Fruit fly (Drosophila melanogaster) whole organism, embryonic: ENCODE results near the gene CG10300.

Experiments used
- BEAF-32 ChIP-seq: fragments of 200-800 bp; sonication (Bioruptor generic); optimal IDR thresholded peaks from 3 replicates; lab custom pipeline; 2017; ENCODE audit warnings: missing biosample characterization, missing genetic modification characterization, mild to moderate bottlenecking, moderate library complexity, missing genetic modification reagents
- CG10321 ChIP-seq: fragments of 200-800 bp; sonication (Bioruptor generic); IDR thresholded peaks from 2 replicates; pipeline ENCODE4 v1.3.6; 2022; ENCODE audit warnings: missing biosample characterization, missing genetic modification characterization
- CG11085 ChIP-seq: fragments of 200-800 bp; sonication (Bioruptor generic); IDR thresholded peaks from 2 replicates; pipeline ENCODE4 v1.3.6; 2022; ENCODE audit warnings: missing biosample characterization, missing genetic modification characterization
- CG11504 ChIP-seq: fragments of 200-800 bp; sonication (Bioruptor generic); optimal IDR thresholded peaks from 3 replicates; lab custom pipeline; 2019; ENCODE audit warnings: missing biosample characterization, mild to moderate bottlenecking, missing genetic modification characterization, moderate library complexity
- CG12236 ChIP-seq: fragments of 200-800 bp; sonication (Bioruptor generic); optimal IDR thresholded peaks from 2 replicates; lab custom pipeline; 2016; ENCODE audit warnings: missing biosample characterization, missing genetic modification characterization
- CG13894 ChIP-seq: fragments of 200-800 bp; sonication (Bioruptor generic); optimal IDR thresholded peaks from 3 replicates; lab custom pipeline; 2018; ENCODE audit warnings: missing biosample characterization, mild to moderate bottlenecking, missing genetic modification characterization, moderate library complexity
- CG14667 ChIP-seq: fragments of 200-800 bp; sonication (Bioruptor generic); IDR thresholded peaks from 2 replicates; pipeline ENCODE4 v1.3.6; 2022; ENCODE audit warnings: missing biosample characterization, missing genetic modification characterization
- CG14965 ChIP-seq: fragments of 200-800 bp; sonication (Bioruptor generic); optimal IDR thresholded peaks from 2 replicates; lab custom pipeline; 2016; ENCODE audit warnings: missing biosample characterization, missing genetic modification characterization, borderline replicate concordance
- CG15269 ChIP-seq: fragments of 200-800 bp; sonication (Bioruptor generic); optimal IDR thresholded peaks from 2 replicates; lab custom pipeline; 2018; ENCODE audit warnings: missing biosample characterization, mild to moderate bottlenecking, missing genetic modification characterization, moderate library complexity
- CG1602 ChIP-seq: fragments of 200-800 bp; sonication (Bioruptor generic); optimal IDR thresholded peaks from 3 replicates; lab custom pipeline; 2016; ENCODE audit warnings: missing biosample characterization, missing genetic modification characterization
- CG18011 ChIP-seq: fragments of 200-800 bp; sonication (Bioruptor generic); optimal IDR thresholded peaks from 2 replicates; lab custom pipeline; 2017; ENCODE audit warnings: missing biosample characterization, missing genetic modification characterization, mild to moderate bottlenecking, moderate library complexity, missing genotype
- CG2116 ChIP-seq: fragments of 200-800 bp; sonication (Bioruptor generic); optimal IDR thresholded peaks from 3 replicates; lab custom pipeline; 2018; ENCODE audit warnings: missing biosample characterization, mild to moderate bottlenecking, missing genetic modification characterization
- CG2129 ChIP-seq: fragments of 200-800 bp; sonication (Bioruptor generic); IDR thresholded peaks from 2 replicates; pipeline ENCODE4 v1.3.6; 2022; ENCODE audit warnings: missing biosample characterization, missing genetic modification characterization; ENCODE audit not compliant: partially characterized antibody
- CG31388 ChIP-seq: fragments of 200-800 bp; sonication (Bioruptor generic); optimal IDR thresholded peaks from 2 replicates; lab custom pipeline; 2016; ENCODE audit warnings: missing biosample characterization, missing genetic modification characterization
- CG32772 ChIP-seq: fragments of 200-800 bp; sonication (Bioruptor generic); IDR thresholded peaks from 2 replicates; pipeline ENCODE4 v1.3.6; 2022; ENCODE audit warnings: missing biosample characterization, missing genetic modification characterization
- CG34422 ChIP-seq: fragments of 200-800 bp; sonication (Bioruptor generic); IDR thresholded peaks from 3 replicates; pipeline ENCODE4 v1.3.6; 2022; ENCODE audit warnings: missing biosample characterization, missing genetic modification characterization
- CG3726 ChIP-seq: fragments of 200-800 bp; sonication (Bioruptor generic); IDR thresholded peaks from 3 replicates; pipeline ENCODE4, ENCODE4 v1.3.6; 2022; ENCODE audit warnings: missing biosample characterization, missing genetic modification characterization
- CG3847 ChIP-seq: fragments of 200-800 bp; sonication (Bioruptor generic); IDR thresholded peaks from 2 replicates; pipeline ENCODE4 v1.3.6; 2022; ENCODE audit warnings: missing biosample characterization, missing genetic modification characterization
- CG4820 ChIP-seq: fragments of 200-800 bp; sonication (Bioruptor generic); optimal IDR thresholded peaks from 3 replicates; lab custom pipeline; 2016; ENCODE audit warnings: missing biosample characterization, missing genetic modification characterization
- CG7963 ChIP-seq: fragments of 200-800 bp; sonication (Bioruptor generic); IDR thresholded peaks from 3 replicates; pipeline ENCODE4 v1.3.6; 2022; ENCODE audit warnings: missing biosample characterization, missing genetic modification characterization; ENCODE audit not compliant: partially characterized antibody
- Doc3 ChIP-seq: fragments of 200-800 bp; sonication (Bioruptor generic); IDR thresholded peaks from 3 replicates; pipeline ENCODE4 v1.3.6; 2022; ENCODE audit warnings: missing biosample characterization, missing genetic modification characterization; ENCODE audit not compliant: partially characterized antibody
- Dp ChIP-seq: fragments of 200-800 bp; sonication (Bioruptor generic); optimal IDR thresholded peaks from 2 replicates; lab custom pipeline; 2018; ENCODE audit warnings: missing biosample characterization, mild to moderate bottlenecking, missing genetic modification characterization, moderate library complexity
- Fer1 ChIP-seq: fragments of 200-800 bp; sonication (Bioruptor generic); optimal IDR thresholded peaks from 2 replicates; lab custom pipeline; 2017; ENCODE audit warnings: missing biosample characterization, mild to moderate bottlenecking, missing genetic modification characterization
- Jarid2 ChIP-seq: fragments of 200-800 bp; sonication (Bioruptor generic); optimal IDR thresholded peaks from 3 replicates; lab custom pipeline; 2017; ENCODE audit warnings: mild to moderate bottlenecking, missing biosample characterization, missing genetic modification reagents, missing genetic modification characterization
- Mad ChIP-seq: fragments of 200-800 bp; sonication (Bioruptor generic); optimal IDR thresholded peaks from 2 replicates; lab custom pipeline; 2016; ENCODE audit warnings: missing biosample characterization, missing genetic modification characterization
- Sox102F ChIP-seq: fragments of 200-800 bp; sonication (Bioruptor generic); optimal IDR thresholded peaks from 2 replicates; lab custom pipeline; 2018; ENCODE audit warnings: missing biosample characterization, mild to moderate bottlenecking, missing genetic modification characterization, moderate library complexity
- Spps ChIP-seq: fragments of 200-800 bp; sonication (Bioruptor generic); optimal IDR thresholded peaks from 2 replicates; lab custom pipeline; 2018; ENCODE audit warnings: missing biosample characterization, mild to moderate bottlenecking, missing genetic modification characterization
- Stat92E ChIP-seq, 3 experiments: fragments of >200 bp in 2 of 3; fragments of 200-800 bp in 1 of 3; sonication (Bioruptor generic) in 1 of 3; optimal IDR thresholded peaks; 2 replicates each; lab custom pipeline; 2017 to 2019; ENCODE audit warnings: missing biosample characterization in 3 of 3, missing genetic modification characterization in 3 of 3, mild to moderate bottlenecking in 1 of 3, moderate library complexity in 1 of 3
- TFAM ChIP-seq: fragments of 200-800 bp; sonication (Bioruptor generic); optimal IDR thresholded peaks from 2 replicates; lab custom pipeline; 2017; ENCODE audit warnings: missing biosample characterization, missing genetic modification characterization, inconsistent platforms
- abd-A ChIP-seq: fragments of 200-800 bp; sonication (Bioruptor generic); optimal IDR thresholded peaks from 3 replicates; lab custom pipeline; 2019; ENCODE audit warnings: missing biosample characterization, mild to moderate bottlenecking, missing genetic modification characterization, moderate library complexity
- amos ChIP-seq: fragments of 200-800 bp; sonication (Bioruptor generic); IDR thresholded peaks from 2 replicates; pipeline ENCODE4 v1.3.6; 2022; ENCODE audit warnings: missing biosample characterization, missing genetic modification characterization; ENCODE audit not compliant: partially characterized antibody
- ase ChIP-seq: fragments of 200-800 bp; sonication (Bioruptor generic); IDR thresholded peaks from 3 replicates; pipeline ENCODE4 v1.3.6; 2022; ENCODE audit warnings: missing biosample characterization, missing genetic modification characterization
- corto ChIP-seq: fragments of 200-800 bp; sonication (Bioruptor generic); optimal IDR thresholded peaks from 2 replicates; lab custom pipeline; 2016; ENCODE audit warnings: missing biosample characterization, mild to moderate bottlenecking, missing genetic modification characterization, moderate library complexity
- fd64A ChIP-seq: fragments of 200-800 bp; sonication (Bioruptor generic); optimal IDR thresholded peaks from 3 replicates; lab custom pipeline; 2018; ENCODE audit warnings: missing biosample characterization, mild to moderate bottlenecking, missing genetic modification characterization
- fu2 ChIP-seq: fragments of 200-800 bp; sonication (Bioruptor generic); optimal IDR thresholded peaks from 2 replicates; lab custom pipeline; 2016; ENCODE audit warnings: missing biosample characterization, missing genetic modification characterization
- gcm ChIP-seq: fragments of 200-800 bp; sonication (Bioruptor generic); optimal IDR thresholded peaks from 2 replicates; lab custom pipeline; 2019; ENCODE audit warnings: missing biosample characterization, mild to moderate bottlenecking, missing genetic modification characterization, moderate library complexity
- gfzf ChIP-seq: fragments of 200-800 bp; sonication (Bioruptor generic); optimal IDR thresholded peaks from 2 replicates; lab custom pipeline; 2016; ENCODE audit warnings: missing biosample characterization, mild to moderate bottlenecking, missing genetic modification characterization, moderate library complexity
- insv ChIP-seq, 2 experiments: fragments of 200-800 bp; sonication (Bioruptor generic); optimal IDR thresholded peaks; 3 replicates each; lab custom pipeline; 2016 to 2018; ENCODE audit warnings: missing biosample characterization in 2 of 2, missing genetic modification characterization in 2 of 2
- kay ChIP-seq: fragments of 200-800 bp; sonication (Bioruptor generic); optimal IDR thresholded peaks from 2 replicates; lab custom pipeline; 2016; ENCODE audit warnings: missing biosample characterization, missing genetic modification characterization
- klu ChIP-seq: fragments of 200-800 bp; sonication (Bioruptor generic); IDR thresholded peaks from 2 replicates; pipeline ENCODE4 v1.3.6; 2022; ENCODE audit warnings: missing biosample characterization, missing genetic modification characterization
- nau ChIP-seq: fragments of 200-800 bp; sonication (Bioruptor generic); optimal IDR thresholded peaks from 3 replicates; lab custom pipeline; 2017; ENCODE audit warnings: missing biosample characterization, mild to moderate bottlenecking, missing genetic modification characterization, missing genetic modification reagents
- nerfin-1 ChIP-seq: fragments of 200-800 bp; sonication (Bioruptor generic); optimal IDR thresholded peaks from 3 replicates; lab custom pipeline; 2019; ENCODE audit warnings: missing biosample characterization, mild to moderate bottlenecking, missing genetic modification characterization, moderate library complexity
- nmo ChIP-seq: fragments of 200-800 bp; sonication (Bioruptor generic); optimal IDR thresholded peaks from 2 replicates; lab custom pipeline; 2018; ENCODE audit warnings: missing biosample characterization, mild to moderate bottlenecking, missing genetic modification characterization, moderate library complexity
- schlank ChIP-seq: fragments of 200-800 bp; sonication (Bioruptor generic); optimal IDR thresholded peaks from 2 replicates; lab custom pipeline; 2018; ENCODE audit warnings: missing biosample characterization, mild to moderate bottlenecking, missing genetic modification characterization
- sim ChIP-seq: fragments of 200-800 bp; sonication (Bioruptor generic); IDR thresholded peaks from 2 replicates; pipeline ENCODE4 v1.3.6; 2022; ENCODE audit warnings: missing biosample characterization, missing genetic modification characterization
- sna ChIP-seq: fragments of 200-800 bp; sonication (Bioruptor generic); IDR thresholded peaks from 2 replicates; pipeline ENCODE4 v1.3.6; 2022; ENCODE audit warnings: missing biosample characterization, missing genetic modification characterization; ENCODE audit not compliant: partially characterized antibody
- trh ChIP-seq: fragments of 200-800 bp; sonication (Bioruptor generic); optimal IDR thresholded peaks from 2 replicates; lab custom pipeline; 2016; ENCODE audit warnings: missing biosample characterization, missing genetic modification characterization
- vnd ChIP-seq: fragments of 200-800 bp; sonication (Bioruptor generic); IDR thresholded peaks from 3 replicates; pipeline ENCODE4 v1.3.6; 2022; ENCODE audit warnings: missing biosample characterization, missing genetic modification characterization; ENCODE audit not compliant: partially characterized antibody
- z ChIP-seq: fragments of 200-800 bp; sonication (Bioruptor generic); IDR thresholded peaks from 3 replicates; pipeline ENCODE4 v1.3.6; 2022; ENCODE audit warnings: missing biosample characterization, missing genetic modification characterization

CG10300 gene

DNA sequence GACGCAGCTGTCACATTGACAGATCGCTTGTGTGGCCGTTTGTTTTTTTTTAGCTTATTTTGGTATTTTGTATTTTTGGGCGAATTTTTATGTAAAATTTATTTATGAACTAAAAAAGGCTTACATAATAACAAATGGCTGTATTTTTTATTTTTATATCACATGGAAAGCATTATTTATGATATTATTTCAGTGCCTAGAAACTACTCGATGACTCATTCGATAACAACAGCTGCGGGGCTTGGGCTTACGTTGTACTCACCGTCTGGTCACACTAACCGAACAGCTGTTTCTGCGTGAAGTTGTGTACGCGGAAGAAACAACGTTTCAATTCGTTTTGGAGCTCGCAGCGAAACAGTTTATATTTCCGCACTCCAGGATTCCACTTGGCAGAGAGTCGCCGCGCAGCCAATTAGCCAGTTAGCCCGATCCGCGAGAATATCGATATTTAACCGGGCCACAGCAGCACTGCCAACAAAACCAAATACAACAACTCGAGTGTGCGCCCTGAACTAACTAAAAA is 21.7 kb downstream of the CG10300 start, which contains the start of the genes Hmgcr and Rpn9 (continued):
- TF ChIP-seq nmo (GFP tag; lab: Kevin White, UChicago) (peak; percentile 67), vnd (GFP tag; lab: Robert Waterston, UW) (no peak), BEAF-32 (peak; percentile 55), abd-A (tag; lab: Kevin White, UChicago) (no peak), CG15269 (tag; lab: Kevin White, UChicago) (peak; percentile 16), fu2 (GFP tag; lab: Kevin White, UChicago) (no peak), Stat92E (GFP tag; optimal IDR thresholded peaks at IDR 0.05; lab: Kevin White, UChicago) (peak in 1 of 3 experiments; percentile 56), corto (GFP tag; lab: Kevin White, UChicago) (no peak), CG3726 (GFP tag; lab: Robert Waterston, UW) (no peak), kay (GFP tag; lab: Kevin White, UChicago) (peak; percentile 35), trh (GFP tag; lab: Kevin White, UChicago) (no peak), sim (no peak), CG11085 (GFP tag; lab: Robert Waterston, UW) (no peak), nau (GFP tag; lab: Kevin White, UChicago) (peak; percentile 22), gcm (GFP tag; lab: Kevin White, UChicago) (peak; percentile 30), Mad (GFP tag; lab: Kevin White, UChicago) (peak; percentile 31), fd64A (GFP tag; lab: Kevin White, UChicago) (no peak), Fer1 (peak; percentile 28), Dp (GFP tag; lab: Kevin White, UChicago) (peak; percentile 48), CG10321 (GFP tag; lab: Robert Waterston, UW) (no peak), CG34422 (GFP tag; lab: Robert Waterston, UW) (peak; percentile 67; the same call in 1 of the 3 replicates), CG32772 (no peak), CG4820 (GFP tag; lab: Kevin White, UChicago) (no peak), amos (GFP tag; lab: Robert Waterston, UW) (0 out of 2 replicates have a peak, but pooled peaks have one; percentile 16), insv (GFP tag; optimal IDR thresholded peaks at IDR 0.05; lab: Kevin White, UChicago) (peak in 1 of 2 experiments; percentile 65), CG31388 (GFP tag; lab: Kevin White, UChicago) (no peak), CG2129 (no peak), CG13894 (tag; lab: Kevin White, UChicago) (no peak), ase (GFP tag; lab: Robert Waterston, UW) (no peak), CG7963 (GFP tag; lab: Robert Waterston, UW) (0 out of 3 replicates have a peak, but pooled peaks have one; percentile 22), CG3847 (GFP tag; lab: Robert Waterston, UW) (0 out of 2 replicates have a peak, but pooled peaks have one; percentile 9), CG12236 (GFP tag; lab: Kevin White, UChicago) (no peak), CG18011 (GFP tag; lab: Kevin White, UChicago) (no peak), nerfin-1 (tag; lab: Kevin White, UChicago) (peak; percentile 35), z (GFP tag; lab: Robert Waterston, UW) (no peak), CG14667 (no peak), Spps (tag; lab: Kevin White, UChicago) (no peak), CG11504 (tag; lab: Kevin White, UChicago) (peak; percentile 51), Sox102F (GFP tag; lab: Kevin White, UChicago) (no peak), TFAM (GFP tag; lab: Kevin White, UChicago) (no peak), Doc3 (no peak), CG14965 (GFP tag; lab: Kevin White, UChicago) (no peak), sna (no peak), klu (GFP tag; lab: Robert Waterston, UW) (no peak), CG2116 (GFP tag; lab: Kevin White, UChicago) (peak; percentile 72), gfzf (GFP tag; lab: Kevin White, UChicago) (peak; percentile 93), CG1602 (GFP tag; lab: Kevin White, UChicago) (no peak), Jarid2 (GFP tag; lab: Kevin White, UChicago) (peak; percentile 86), schlank (tag; lab: Kevin White, UChicago) (no peak)
